Worm (Caenorhabditis elegans): ENCODE data around the gene sox-2.

DNA sequence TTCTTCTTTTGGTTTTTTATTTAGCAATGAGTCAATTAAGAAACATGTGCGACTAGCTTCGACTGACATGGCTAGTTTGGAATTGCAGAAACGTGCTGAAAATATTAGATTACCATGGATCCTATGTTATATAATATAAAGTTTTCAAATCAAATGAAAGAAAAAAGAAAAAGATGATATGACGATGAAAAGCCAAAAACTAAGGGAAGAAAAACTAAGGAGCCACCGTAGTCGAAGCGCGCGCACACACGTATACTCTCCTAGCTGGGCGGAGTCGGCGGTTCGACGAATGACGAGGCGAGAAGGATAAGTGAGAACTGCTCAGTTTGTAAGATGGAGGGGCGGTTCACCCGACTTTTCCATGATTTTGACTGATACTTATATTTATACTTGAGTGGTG is 38.7 kb downstream of the sox-2 start, which contains the start of gene mnm-2:
- TF ChIP-seq tbp1 (GFP tag; optimal IDR thresholded peaks at IDR 0.05) (no peak), ceh-58 (GFP tag; IDR thresholded peaks at IDR 0.05) (no peak), lin-35 (GFP tag; optimal IDR thresholded peaks at IDR 0.05) (no peak), F37B4.10 (GFP tag; IDR thresholded peaks at IDR 0.05) (no peak), snpc-3.4 (tag; optimal IDR thresholded peaks at IDR 0.05) (no peak)
